Worm (Caenorhabditis elegans) whole organism, late embryonic: ENCODE data around the gene C08E8.4.

Experiments
- fkh-10 ChIP-seq: fragments of 150-350 bp; optimal IDR thresholded peaks from 2 replicates; lab custom pipeline; 2014; ENCODE audit warnings: missing biosample characterization, missing genetic modification reagents, missing genetic modification characterization
- nfya-1 ChIP-seq: sonication (generic microtip); optimal IDR thresholded peaks from 2 replicates; lab custom pipeline; 2017; ENCODE audit warnings: missing genetic modification characterization, mild to moderate bottlenecking, missing compliant biosample characterization, antibody characterized with exemption, moderate library complexity
- pag-3 ChIP-seq: sonication (generic microtip); optimal IDR thresholded peaks from 2 replicates; lab custom pipeline; 2016; ENCODE audit warnings: missing compliant biosample characterization, missing genetic modification characterization, borderline replicate concordance
- tbx-2 ChIP-seq: sonication (generic microtip); optimal IDR thresholded peaks from 2 replicates; lab custom pipeline; 2016; ENCODE audit warnings: missing genetic modification characterization, missing compliant biosample characterization
- unc-86 ChIP-seq: sonication (generic microtip); optimal IDR thresholded peaks from 2 replicates; lab custom pipeline; 2016; ENCODE audit warnings: missing genetic modification characterization, missing compliant biosample characterization

ce11 chrV:18368322-18368721 is 3.3 kb upstream of the C08E8.4 start, which contains the start of gene C08E8.6:
- TF ChIP-seq nfya-1 = no peak
- no peak for TF ChIP-seq tbx-2 (tag; lab: Kevin White, UChicago)
- no peak for TF ChIP-seq fkh-10 (GFP tag; lab: Kevin White, UChicago)
- TF ChIP-seq pag-3 (tag; lab: Kevin White, UChicago) = no peak
- TF ChIP-seq unc-86 = no peak
